Worm (Caenorhabditis elegans) whole organism, L1 larva: ENCODE results near the gene C04C3.9.

ENCODE experiments used
- C04F5.9 ChIP-seq: sonication (generic microtip); optimal IDR thresholded peaks from 2 replicates; lab custom pipeline; 2016; ENCODE audit warnings: missing genetic modification characterization, missing compliant biosample characterization
- C16A3.4 ChIP-seq: fragments of 150-350 bp; optimal IDR thresholded peaks from 2 replicates; lab custom pipeline; 2014; ENCODE audit warnings: missing biosample characterization, missing genetic modification characterization
- F16B12.6 ChIP-seq: fragments of 150-350 bp; optimal IDR thresholded peaks from 2 replicates; lab custom pipeline; 2014; ENCODE audit warnings: missing biosample characterization, missing genetic modification characterization
- alr-1 ChIP-seq: fragments of 200-800 bp; sonication (Bioruptor generic); optimal IDR thresholded peaks from 2 replicates; lab custom pipeline; 2018; ENCODE audit warnings: borderline replicate concordance, mild to moderate bottlenecking, missing genetic modification characterization, missing compliant biosample characterization
- blmp-1 ChIP-seq: fragments of 150-350 bp; optimal IDR thresholded peaks from 2 replicates; lab custom pipeline; 2014; ENCODE audit warnings: missing biosample characterization, missing genetic modification characterization
- ceh-8 ChIP-seq: fragments of 200-800 bp; sonication (Bioruptor generic); optimal IDR thresholded peaks from 2 replicates; lab custom pipeline; 2018; ENCODE audit warnings: mild to moderate bottlenecking, missing genetic modification characterization, moderate library complexity, missing compliant biosample characterization
- ceh-82 ChIP-seq, 3 experiments: fragments of 150-350 bp in 1 of 3; sonication (generic microtip) in 2 of 3; optimal IDR thresholded peaks; 2 replicates each; lab custom pipeline; 2014 to 2017; ENCODE audit warnings: missing biosample characterization in 3 of 3, missing genetic modification characterization in 3 of 3
- ceh-88 ChIP-seq: fragments of 200-800 bp; sonication (Bioruptor generic); IDR thresholded peaks from 2 replicates; pipeline ENCODE4 v1.3.6; 2022; ENCODE audit warnings: missing genetic modification characterization, missing compliant biosample characterization
- dsc-1 ChIP-seq: sonication (generic microtip); optimal IDR thresholded peaks from 2 replicates; lab custom pipeline; 2016; ENCODE audit warnings: mild to moderate bottlenecking, missing genetic modification characterization, missing compliant biosample characterization
- efl-1 ChIP-seq, 4 experiments: fragments of 150-350 bp; optimal IDR thresholded peaks in 3 of 4; peaks in 1 of 4; 1 replicate in 1 of 4; 2 replicates in 3 of 4; lab custom pipeline; 2014; ENCODE audit warnings: missing biosample characterization in 2 of 4, missing genetic modification characterization in 2 of 4, missing genetic modification reagents in 2 of 4
- efl-3 ChIP-seq: fragments of 200-800 bp; sonication (Bioruptor generic); optimal IDR thresholded peaks from 2 replicates; lab custom pipeline; 2018; ENCODE audit warnings: mild to moderate bottlenecking, missing genetic modification characterization, missing compliant biosample characterization
- ets-5 ChIP-seq: fragments of 200-800 bp; sonication (Bioruptor generic); IDR thresholded peaks from 2 replicates; pipeline ENCODE4 v1.3.6; 2022; ENCODE audit warnings: missing genetic modification characterization, missing compliant biosample characterization
- hlh-4 ChIP-seq: sonication (generic microtip); optimal IDR thresholded peaks from 2 replicates; lab custom pipeline; 2016; ENCODE audit warnings: mild to moderate bottlenecking, missing genetic modification characterization, missing compliant biosample characterization
- hpl-2 ChIP-seq: fragments of 150-350 bp; optimal IDR thresholded peaks from 2 replicates; lab custom pipeline; 2014; ENCODE audit warnings: missing biosample characterization, missing genetic modification reagents, missing genetic modification characterization
- jun-1 ChIP-seq: fragments of 150-350 bp; optimal IDR thresholded peaks from 2 replicates; lab custom pipeline; 2014; ENCODE audit warnings: missing biosample characterization, missing genetic modification reagents, missing genetic modification characterization
- lin-13 ChIP-seq: fragments of 150-350 bp; optimal IDR thresholded peaks from 2 replicates; lab custom pipeline; 2014; ENCODE audit warnings: missing biosample characterization, missing genetic modification reagents, missing genetic modification characterization
- lin-14 ChIP-seq: fragments of 200-800 bp; sonication (Bioruptor generic); optimal IDR thresholded peaks from 2 replicates; lab custom pipeline; 2018; ENCODE audit warnings: mild to moderate bottlenecking, missing genetic modification characterization, moderate library complexity, missing compliant biosample characterization
- lin-39 ChIP-seq: fragments of 150-350 bp; optimal IDR thresholded peaks from 2 replicates; lab custom pipeline; 2014; ENCODE audit warnings: missing biosample characterization, missing genetic modification reagents, missing genetic modification characterization
- mab-9 ChIP-seq: fragments of 200-800 bp; sonication (Bioruptor generic); IDR thresholded peaks from 2 replicates; pipeline ENCODE4 v1.3.6; 2022; ENCODE audit warnings: missing genetic modification reagents, missing genetic modification characterization, missing compliant biosample characterization
- mdl-1 ChIP-seq, 2 experiments: fragments of 150-350 bp; optimal IDR thresholded peaks; 2 replicates each; lab custom pipeline; 2014 to 2017; ENCODE audit warnings: missing biosample characterization in 2 of 2, missing genetic modification characterization in 2 of 2, inconsistent platforms in 1 of 2
- nhr-11 ChIP-seq: fragments of 150-350 bp; optimal IDR thresholded peaks from 2 replicates; lab custom pipeline; 2014; ENCODE audit warnings: missing biosample characterization, missing genetic modification characterization
- nhr-20 ChIP-seq: sonication (generic microtip); optimal IDR thresholded peaks from 2 replicates; lab custom pipeline; 2016; ENCODE audit warnings: mild to moderate bottlenecking, missing genetic modification characterization, missing compliant biosample characterization
- nhr-237 ChIP-seq: fragments of 150-350 bp; optimal IDR thresholded peaks from 2 replicates; lab custom pipeline; 2014; ENCODE audit warnings: missing biosample characterization, missing genetic modification characterization
- nhr-71 ChIP-seq: sonication (generic microtip); optimal IDR thresholded peaks from 2 replicates; lab custom pipeline; 2016; ENCODE audit warnings: mild to moderate bottlenecking, missing genetic modification characterization, moderate library complexity, missing compliant biosample characterization
- nhr-77 ChIP-seq: fragments of 150-350 bp; optimal IDR thresholded peaks from 2 replicates; lab custom pipeline; 2014; ENCODE audit warnings: missing biosample characterization, missing genetic modification characterization
- nhr-85 ChIP-seq: sonication (generic microtip); peaks from one replicate; lab custom pipeline; 2016; ENCODE audit warnings: missing genetic modification characterization, inconsistent platforms, missing compliant biosample characterization
- nhr-90 ChIP-seq: sonication (generic microtip); optimal IDR thresholded peaks from 2 replicates; lab custom pipeline; 2016; ENCODE audit warnings: mild to moderate bottlenecking, missing genetic modification characterization, missing compliant biosample characterization; ENCODE audit not compliant: poor library complexity
- skn-1 ChIP-seq: fragments of 150-350 bp; optimal IDR thresholded peaks from 2 replicates; lab custom pipeline; 2014; ENCODE audit warnings: missing biosample characterization, missing genetic modification characterization
- snu-23 ChIP-seq: sonication (generic microtip); optimal IDR thresholded peaks from 2 replicates; lab custom pipeline; 2016; ENCODE audit warnings: missing genetic modification characterization, missing compliant biosample characterization
- sptf-1 ChIP-seq: fragments of 150-350 bp; optimal IDR thresholded peaks from 2 replicates; lab custom pipeline; 2014; ENCODE audit warnings: missing biosample characterization, missing genetic modification characterization
- unc-30 ChIP-seq: sonication (generic microtip); optimal IDR thresholded peaks from 2 replicates; lab custom pipeline; 2017; ENCODE audit warnings: missing biosample characterization, missing genetic modification characterization
- unc-86 ChIP-seq: sonication (generic microtip); optimal IDR thresholded peaks from 2 replicates; lab custom pipeline; 2016; ENCODE audit warnings: missing genetic modification characterization, missing compliant biosample characterization
- xbp-1 ChIP-seq: sonication (generic microtip); optimal IDR thresholded peaks from 2 replicates; lab custom pipeline; 2016; ENCODE audit warnings: missing genetic modification characterization, missing compliant biosample characterization
- zip-4 ChIP-seq: fragments of 200-800 bp; sonication (Bioruptor generic); optimal IDR thresholded peaks from 2 replicates; lab custom pipeline; 2018; ENCODE audit warnings: mild to moderate bottlenecking, missing genetic modification characterization, moderate library complexity, missing compliant biosample characterization
- ztf-4 ChIP-seq: fragments of 150-350 bp; optimal IDR thresholded peaks from 2 replicates; lab custom pipeline; 2014; ENCODE audit warnings: missing biosample characterization, missing genetic modification characterization

The C04C3.9 gene

ce11 chrIV:3428434-3428950 lies at the start of gene C04C3.9, which contains the start of gene srz-60:
C04C3.9 (minus strand) TSS chrIV:3428534.
srz-60 (plus strand) TSS chrIV:3428900.
- TF ChIP-seq skn-1 (tag; lab: Kevin White, UChicago) (no peak), jun-1 (tag; lab: Kevin White, UChicago) (no peak), lin-14 (GFP tag; lab: Kevin White, UChicago) (no peak), hpl-2 (GFP tag; lab: Kevin White, UChicago) (no peak), unc-30 (no peak), sptf-1 (tag; lab: Kevin White, UChicago) (no peak), mdl-1 (tag; optimal IDR thresholded peaks at IDR 0.05; lab: Kevin White, UChicago) (no peak), hlh-4 (no peak), nhr-77 (tag; lab: Kevin White, UChicago) (no peak), efl-1 (optimal IDR thresholded peaks at IDR 0.05; lab: Kevin White, UChicago) (no peak), efl-1 (GFP tag; optimal IDR thresholded peaks at IDR 0.05 in 1 of 2; lab: Kevin White, UChicago) (no peak), ceh-82 (tag; optimal IDR thresholded peaks at IDR 0.05; lab: Kevin White, UChicago) (no peak), nhr-71 (tag; lab: Kevin White, UChicago) (no peak), zip-4 (GFP tag; lab: Kevin White, UChicago) (no peak), ceh-8 (GFP tag; lab: Kevin White, UChicago) (no peak), F16B12.6 (tag; lab: Kevin White, UChicago) (no peak), blmp-1 (tag; lab: Kevin White, UChicago) (no peak)

- TF ChIP-seq unc-86 (no peak), ceh-88 (GFP tag; lab: Robert Waterston, UW) (no peak), xbp-1 (tag; lab: Kevin White, UChicago) (no peak), mab-9 (GFP tag; lab: Robert Waterston, UW) (no peak), nhr-237 (no peak), C16A3.4 (tag; lab: Kevin White, UChicago) (no peak)
These were observed 48.8 kb upstream of the C04C3.9 start, which contains the start of gene srz-69 for ce11 chrIV:3477124-3477523. srz-69 (minus strand) TSS chrIV:3477224.

ce11 chrIV:3469742-3470141 lies 41.4 kb upstream of the C04C3.9 start, which contains the start of gene F58E2.2:
F58E2.2 (plus strand) TSS chrIV:3470042.
- no peak for TF ChIP-seq nhr-90 (tag; lab: Kevin White, UChicago)
- TF ChIP-seq nhr-85 (tag; lab: Kevin White, UChicago): peak; percentile 0

- TF ChIP-seq C16A3.4 (tag; lab: Kevin White, UChicago) (no peak), ets-5 (no peak), nhr-20 (tag; lab: Kevin White, UChicago) (no peak), nhr-237 (no peak), efl-3 (GFP tag; lab: Kevin White, UChicago) (no peak), efl-1 (optimal IDR thresholded peaks at IDR 0.05; lab: Kevin White, UChicago) (no peak), efl-1 (GFP tag; optimal IDR thresholded peaks at IDR 0.05 in 1 of 2; lab: Kevin White, UChicago) (no peak), alr-1 (tag; lab: Kevin White, UChicago) (no peak), nhr-11 (tag; lab: Kevin White, UChicago) (no peak), lin-39 (tag; lab: Kevin White, UChicago) (no peak), lin-13 (GFP tag; lab: Kevin White, UChicago) (no peak), ceh-88 (GFP tag; lab: Robert Waterston, UW) (no peak), ceh-8 (GFP tag; lab: Kevin White, UChicago) (no peak), C04F5.9 (no peak), xbp-1 (tag; lab: Kevin White, UChicago) (no peak), dsc-1 (no peak), ztf-4 (no peak), lin-14 (GFP tag; lab: Kevin White, UChicago) (no peak), snu-23 (no peak)
These were observed 39.4 kb upstream of the C04C3.9 start for ce11 chrIV:3467751-3468150.
